Worm (Caenorhabditis elegans): Measurements from ENCODE around the gene grl-14.

- TF ChIP-seq R02D3.7 (tag; optimal IDR thresholded peaks at IDR 0.05) (no peak), mml-1 (tag; optimal IDR thresholded peaks at IDR 0.05) (no peak), egl-27 (tag; optimal IDR thresholded peaks at IDR 0.05) (no peak), unc-62 (GFP tag; optimal IDR thresholded peaks at IDR 0.05) (no peak), zag-1 (tag; optimal IDR thresholded peaks at IDR 0.05) (no peak), ztf-4 (tag; optimal IDR thresholded peaks at IDR 0.05) (no peak), nhr-76 (tag; optimal IDR thresholded peaks at IDR 0.05) (no peak), fkh-10 (GFP tag; optimal IDR thresholded peaks at IDR 0.05) (no peak)
Measured at ce11 chrV:20866406-20866805, 41.0 kb downstream of the grl-14 start.
